Fruit fly (Drosophila melanogaster) Kc167 (cell line): Measurements from ENCODE around the gene CG6066.

Experiments used
- insv ChIP-seq: fragments of >200 bp; optimal IDR thresholded peaks from 3 replicates; lab custom pipeline; 2018; ENCODE audit warnings: missing external identifiers
- psq ChIP-seq: fragments of >200 bp; optimal IDR thresholded peaks from 2 replicates; lab custom pipeline; 2017; ENCODE audit warnings: missing external identifiers
- ttk ChIP-seq: sonication (Bioruptor generic); optimal IDR thresholded peaks from 2 replicates; lab custom pipeline; 2017; ENCODE audit warnings: missing external identifiers

DNA sequence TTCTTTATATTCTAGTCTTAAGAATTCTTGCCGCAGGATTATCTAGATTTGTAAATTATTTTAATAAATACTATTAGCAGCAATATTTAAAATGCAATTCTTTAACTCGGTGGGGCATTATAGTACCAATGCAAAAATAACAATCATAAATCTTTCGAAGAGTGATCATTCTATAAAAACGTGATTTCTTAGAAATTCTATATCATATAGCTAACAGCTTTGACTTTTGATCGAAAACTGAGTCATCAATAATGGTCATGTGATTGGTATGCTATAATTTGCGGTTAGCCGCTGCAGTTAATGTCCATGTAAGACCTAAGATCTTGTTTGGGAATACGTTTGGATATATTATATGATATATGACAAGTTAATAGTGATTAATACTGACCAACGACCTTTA, 46.3 kb upstream of the CG6066 start, which contains the start of gene ppk31:
- TF ChIP-seq psq (lab: Kevin White, UChicago): no peak
- TF ChIP-seq ttk: no peak
- TF ChIP-seq insv (lab: Kevin White, UChicago): no peak
